Fruit fly (Drosophila melanogaster) whole organism, prepupa: ENCODE data around the gene Dhfr.

Experiments
- Blimp-1 ChIP-seq: fragments of 200-800 bp; sonication (Bioruptor generic); optimal IDR thresholded peaks from 3 replicates; lab custom pipeline; 2017; ENCODE audit warnings: missing biosample characterization, missing genetic modification characterization, mild to moderate bottlenecking, moderate library complexity, missing genetic modification reagents
- CG10669 ChIP-seq: fragments of 200-800 bp; sonication (Bioruptor generic); optimal IDR thresholded peaks from 3 replicates; lab custom pipeline; 2018; ENCODE audit warnings: missing biosample characterization, mild to moderate bottlenecking, missing genetic modification characterization, moderate library complexity
- CG11902 ChIP-seq: fragments of 200-800 bp; sonication (Bioruptor generic); optimal IDR thresholded peaks from 3 replicates; lab custom pipeline; 2016; ENCODE audit warnings: missing biosample characterization, missing genetic modification characterization
- CG3032 ChIP-seq: fragments of 200-800 bp; optimal IDR thresholded peaks from 2 replicates; lab custom pipeline; 2019; ENCODE audit warnings: missing biosample characterization, mild to moderate bottlenecking, missing genetic modification characterization, moderate library complexity
- CG32006 ChIP-seq: fragments of 200-800 bp; sonication (Bioruptor generic); optimal IDR thresholded peaks from 3 replicates; lab custom pipeline; 2017; ENCODE audit warnings: missing biosample characterization, mild to moderate bottlenecking, missing genetic modification characterization
- CG4318 ChIP-seq: fragments of 200-800 bp; sonication (Bioruptor generic); optimal IDR thresholded peaks from 3 replicates; lab custom pipeline; 2017; ENCODE audit warnings: missing biosample characterization, mild to moderate bottlenecking, missing genetic modification characterization
- Gug ChIP-seq: fragments of 200-800 bp; sonication (Bioruptor generic); IDR thresholded peaks from 2 replicates; pipeline ENCODE4 v1.3.6; 2022; ENCODE audit warnings: missing biosample characterization, missing genetic modification characterization
- Hr4 ChIP-seq: fragments of 200-800 bp; sonication (Bioruptor generic); optimal IDR thresholded peaks from 3 replicates; lab custom pipeline; 2016; ENCODE audit warnings: missing biosample characterization, missing genetic modification characterization
- lz ChIP-seq: fragments of 200-800 bp; sonication (Bioruptor generic); optimal IDR thresholded peaks from 3 replicates; lab custom pipeline; 2016; ENCODE audit warnings: missing biosample characterization, missing genetic modification characterization
- topi ChIP-seq: fragments of 200-800 bp; sonication (Bioruptor generic); optimal IDR thresholded peaks from 3 replicates; lab custom pipeline; 2016; ENCODE audit warnings: missing biosample characterization, missing genetic modification characterization

- TF ChIP-seq Blimp-1 (GFP tag; lab: Kevin White, UChicago) (no peak), Gug (GFP tag; lab: Robert Waterston, UW) (peak; percentile 37; the same call in 1 of the 2 replicates), CG3032 (tag; lab: Kevin White, UChicago) (peak; percentile 45), CG32006 (GFP tag; lab: Kevin White, UChicago) (peak; percentile 73), Hr4 (GFP tag; lab: Kevin White, UChicago) (no peak), topi (no peak), CG4318 (GFP tag; lab: Kevin White, UChicago) (peak; percentile 75), CG11902 (GFP tag; lab: Kevin White, UChicago) (peak; percentile 32), CG10669 (GFP tag; lab: Kevin White, UChicago) (peak; percentile 53), lz (GFP tag; lab: Kevin White, UChicago) (no peak)
These were observed 43.7 kb downstream of the Dhfr start for dm6 chr3R:16524593-16525111.
